Worm (Caenorhabditis elegans) whole organism, L2 larva: ENCODE measurements around the gene E02H4.4.

Experiments used
- R02D3.7 ChIP-seq: fragments of 150-350 bp; optimal IDR thresholded peaks from 2 replicates; lab custom pipeline; 2014; ENCODE audit warnings: missing biosample characterization, missing genetic modification characterization
- fos-1 ChIP-seq: fragments of 150-350 bp; optimal IDR thresholded peaks from 2 replicates; lab custom pipeline; 2014; ENCODE audit warnings: missing biosample characterization, missing genetic modification characterization

DNA sequence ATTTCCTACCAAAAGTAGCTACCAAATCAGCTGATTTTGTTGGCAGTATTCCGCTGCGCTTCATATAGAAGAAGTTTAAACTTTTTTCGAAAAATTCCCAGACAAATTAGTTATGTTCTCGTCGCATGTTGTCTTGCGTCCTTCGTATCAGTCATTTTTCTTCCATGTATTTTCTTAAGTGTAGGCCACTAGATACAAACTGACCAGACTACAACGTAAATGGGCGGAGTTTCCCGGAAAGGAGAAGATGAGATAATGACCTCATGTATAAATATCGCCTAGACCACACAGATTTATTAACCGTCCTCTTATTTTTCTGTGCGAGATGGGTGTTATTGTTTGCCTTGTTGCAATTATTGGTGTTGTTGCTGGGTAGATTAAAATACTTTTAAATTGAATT is 32.5 kb upstream of the E02H4.4 start, which contains the start of gene cyp-13B2:
- TF ChIP-seq R02D3.7 (tag; lab: Kevin White, UChicago) (no peak), fos-1 (tag; lab: Kevin White, UChicago) (no peak)
